Worm (Caenorhabditis elegans) whole organism, early embryonic: ENCODE results near the gene ZK688.7.

Experiments used
- B0310.2 ChIP-seq: sonication (generic microtip); optimal IDR thresholded peaks from 2 replicates; lab custom pipeline; 2016; ENCODE audit warnings: mild to moderate bottlenecking, missing genetic modification characterization, missing compliant biosample characterization
- ama-1 ChIP-seq: fragments of 150-350 bp; optimal IDR thresholded peaks from 2 replicates; lab custom pipeline; 2014
- ceh-36 ChIP-seq: sonication (generic microtip); optimal IDR thresholded peaks from 2 replicates; lab custom pipeline; 2016; ENCODE audit warnings: missing genetic modification characterization, inconsistent platforms, missing compliant biosample characterization
- ets-7 ChIP-seq: sonication (generic microtip); optimal IDR thresholded peaks from 2 replicates; lab custom pipeline; 2016; ENCODE audit warnings: missing genotype, missing genetic modification characterization, missing compliant biosample characterization
- hmbx-1 ChIP-seq: sonication (generic microtip); optimal IDR thresholded peaks from 2 replicates; lab custom pipeline; 2016; ENCODE audit warnings: mild to moderate bottlenecking, missing genetic modification characterization, missing compliant biosample characterization
- pes-1 ChIP-seq: fragments of 200-800 bp; sonication (Bioruptor generic); IDR thresholded peaks from 2 replicates; pipeline ENCODE4 v1.3.6; 2022; ENCODE audit warnings: missing genetic modification reagents, missing genetic modification characterization, missing compliant biosample characterization

- TF ChIP-seq pes-1 (GFP tag; lab: Robert Waterston, UW), result no peak
- TF ChIP-seq ama-1, result no peak
- no peak for TF ChIP-seq ets-7 (tag; lab: Kevin White, UChicago)
- TF ChIP-seq ceh-36 (tag; lab: Kevin White, UChicago), result no peak
- TF ChIP-seq B0310.2 (tag; lab: Kevin White, UChicago), result no peak
- no peak for TF ChIP-seq hmbx-1
Observed at ce11 chrIII:7911621-7912020, at the start of gene ZK688.7.
